Fruit fly (Drosophila melanogaster): ENCODE data around the gene CG34258.

- TF ChIP-seq CG7101 (tag; optimal IDR thresholded peaks at IDR 0.05) = no peak
- no peak for TF ChIP-seq ovo (GFP tag; optimal IDR thresholded peaks at IDR 0.05)
- no peak for TF ChIP-seq cic (GFP tag; optimal IDR thresholded peaks at IDR 0.05)
- no peak for TF ChIP-seq Crg-1 (GFP tag; optimal IDR thresholded peaks at IDR 0.05)
- TF ChIP-seq Mnt (GFP tag; optimal IDR thresholded peaks at IDR 0.05) = no peak
- TF ChIP-seq CG14711 (tag; optimal IDR thresholded peaks at IDR 0.05) = no peak
- TF ChIP-seq Clk (GFP tag; optimal IDR thresholded peaks at IDR 0.05) = no peak
- no peak for TF ChIP-seq tj (GFP tag; optimal IDR thresholded peaks at IDR 0.05)
Measured at dm6 chr3L:19985768-19986167, 34.0 kb upstream of the CG34258 start, which contains the start of the genes hale and schuy.
